Fruit fly (Drosophila melanogaster): ENCODE measurements around the gene CG7378.

CG7378 gene

dm6 chrX:18938127-18938939, 38.1 kb downstream of the CG7378 start:
- TF ChIP-seq CG17806 (tag; optimal IDR thresholded peaks at IDR 0.05) (peak; percentile 80), CG32121 (GFP tag; IDR thresholded peaks at IDR 0.05) (peak; percentile 54), rn (GFP tag; IDR thresholded peaks at IDR 0.05) (no peak), CG9948 (tag; optimal IDR thresholded peaks at IDR 0.05) (peak; percentile 92), gl (tag; optimal IDR thresholded peaks at IDR 0.05) (peak; percentile 68), CG8301 (tag; optimal IDR thresholded peaks at IDR 0.05) (peak; percentile 68), CG13204 (GFP tag; optimal IDR thresholded peaks at IDR 0.05) (peak; percentile 85), CG14655 (GFP tag; optimal IDR thresholded peaks at IDR 0.05) (peak; percentile 86), CG10348 (GFP tag; IDR thresholded peaks at IDR 0.05) (no peak), Ets98B (GFP tag; IDR thresholded peaks at IDR 0.05) (peak; percentile 45; the same call in 1 of the 2 replicates), D1 (tag; optimal IDR thresholded peaks at IDR 0.05) (peak; percentile 75), fd96Ca (GFP tag; IDR thresholded peaks at IDR 0.05) (no peak), CG12605 (GFP tag; IDR thresholded peaks at IDR 0.05) (peak; percentile 42; the same call in 1 of the 2 replicates), CG8159 (tag; optimal IDR thresholded peaks at IDR 0.05) (peak; percentile 86), Snoo (tag; optimal IDR thresholded peaks at IDR 0.05) (peak; percentile 76), CG34367 (tag; optimal IDR thresholded peaks at IDR 0.05) (peak; percentile 91), CG4496 (GFP tag; IDR thresholded peaks at IDR 0.05) (peak; percentile 77), CG15710 (tag; optimal IDR thresholded peaks at IDR 0.05) (peak; percentile 93), Pif1A (GFP tag; optimal IDR thresholded peaks at IDR 0.05) (peak; percentile 78), Pif1B (GFP tag; optimal IDR thresholded peaks at IDR 0.05) (peak; percentile 85), EcR (GFP tag; optimal IDR thresholded peaks at IDR 0.05) (peak; percentile 88)

DNA sequence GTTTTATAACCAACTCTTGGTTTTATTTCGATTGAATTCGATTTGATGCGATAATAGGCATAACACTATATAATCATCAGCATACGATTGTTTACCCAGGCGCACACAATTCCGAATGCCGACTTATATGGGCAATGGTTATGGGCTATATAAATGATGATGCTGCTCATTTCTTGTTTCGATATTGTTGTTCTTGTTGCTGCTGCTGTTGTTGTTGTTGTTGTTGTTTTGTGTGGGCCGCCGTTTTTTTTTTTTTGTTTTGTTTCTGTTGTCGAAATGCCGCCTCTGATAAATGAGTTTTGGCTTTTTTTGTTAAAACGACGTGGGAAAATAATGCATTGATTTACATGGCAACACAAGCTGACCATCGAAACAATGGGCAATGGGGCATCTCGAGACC, 39.2 kb downstream of the CG7378 start:
- TF ChIP-seq CG15710 (tag; optimal IDR thresholded peaks at IDR 0.05): no peak

dm6 chrX:18941980-18942379, 41.8 kb downstream of the CG7378 start:
- TF ChIP-seq Snoo (tag; optimal IDR thresholded peaks at IDR 0.05) (no peak), fd96Ca (GFP tag; IDR thresholded peaks at IDR 0.05) (no peak), CG8159 (tag; optimal IDR thresholded peaks at IDR 0.05) (no peak), CG12605 (GFP tag; IDR thresholded peaks at IDR 0.05) (no peak)

dm6 chrX:18942648-18943047, 42.4 kb downstream of the CG7378 start:
- TF ChIP-seq Pif1A (GFP tag; optimal IDR thresholded peaks at IDR 0.05) (no peak), Pif1B (GFP tag; optimal IDR thresholded peaks at IDR 0.05) (no peak), CG15710 (tag; optimal IDR thresholded peaks at IDR 0.05) (no peak), D1 (tag; optimal IDR thresholded peaks at IDR 0.05) (no peak), CG32121 (GFP tag; IDR thresholded peaks at IDR 0.05) (no peak), Snoo (tag; optimal IDR thresholded peaks at IDR 0.05) (no peak), CG12605 (GFP tag; IDR thresholded peaks at IDR 0.05) (no peak), CG8301 (tag; optimal IDR thresholded peaks at IDR 0.05) (no peak), CG13204 (GFP tag; optimal IDR thresholded peaks at IDR 0.05) (no peak)

DNA sequence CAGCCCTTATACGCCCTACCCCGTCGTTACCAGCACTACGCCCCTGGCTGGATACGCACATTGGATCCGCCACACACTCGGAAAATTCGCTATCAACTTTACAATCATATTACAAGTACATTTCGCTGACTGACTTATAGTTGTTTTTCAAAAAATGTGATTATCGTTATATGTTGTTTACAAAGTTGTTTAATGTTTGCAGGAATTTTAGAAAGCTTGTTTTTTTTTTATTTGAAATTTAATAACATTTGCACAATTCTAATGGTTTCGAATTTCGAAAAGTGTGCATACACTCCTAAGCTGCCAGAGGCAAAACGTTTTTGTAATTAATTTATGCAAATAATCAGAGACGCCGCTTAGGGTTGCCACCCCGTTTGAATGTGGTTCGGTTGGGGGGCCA, 43.9 kb downstream of the CG7378 start:
- TF ChIP-seq CG17806 (tag; optimal IDR thresholded peaks at IDR 0.05): peak; percentile 31
- peak; percentile 52 for TF ChIP-seq CG8159 (tag; optimal IDR thresholded peaks at IDR 0.05)
- TF ChIP-seq CG34367 (tag; optimal IDR thresholded peaks at IDR 0.05): peak; percentile 33
- no peak for TF ChIP-seq rn (GFP tag; IDR thresholded peaks at IDR 0.05)
- no peak for TF ChIP-seq fd96Ca (GFP tag; IDR thresholded peaks at IDR 0.05)
- TF ChIP-seq CG13204 (GFP tag; optimal IDR thresholded peaks at IDR 0.05): no peak
- TF ChIP-seq Pif1B (GFP tag; optimal IDR thresholded peaks at IDR 0.05): no peak
- TF ChIP-seq CG14655 (GFP tag; optimal IDR thresholded peaks at IDR 0.05): peak; percentile 17
- TF ChIP-seq CG15710 (tag; optimal IDR thresholded peaks at IDR 0.05): peak; percentile 15
- TF ChIP-seq Pif1A (GFP tag; optimal IDR thresholded peaks at IDR 0.05): peak; percentile 5
- TF ChIP-seq Snoo (tag; optimal IDR thresholded peaks at IDR 0.05): no peak
- TF ChIP-seq CG32121 (GFP tag; IDR thresholded peaks at IDR 0.05): no peak
- TF ChIP-seq CG10348 (GFP tag; IDR thresholded peaks at IDR 0.05): no peak
- TF ChIP-seq EcR (GFP tag; optimal IDR thresholded peaks at IDR 0.05): no peak
- peak; percentile 38 for TF ChIP-seq CG9948 (tag; optimal IDR thresholded peaks at IDR 0.05)
- no peak for TF ChIP-seq gl (tag; optimal IDR thresholded peaks at IDR 0.05)
- no peak for TF ChIP-seq Ets98B (GFP tag; IDR thresholded peaks at IDR 0.05)
- TF ChIP-seq CG12605 (GFP tag; IDR thresholded peaks at IDR 0.05): no peak
- TF ChIP-seq CG4496 (GFP tag; IDR thresholded peaks at IDR 0.05): no peak
- TF ChIP-seq CG8301 (tag; optimal IDR thresholded peaks at IDR 0.05): no peak
- TF ChIP-seq D1 (tag; optimal IDR thresholded peaks at IDR 0.05): no peak

dm6 chrX:18946832-18947231, 46.6 kb downstream of the CG7378 start:
- TF ChIP-seq Pif1B (GFP tag; optimal IDR thresholded peaks at IDR 0.05) (no peak), CG32121 (GFP tag; IDR thresholded peaks at IDR 0.05) (no peak), gl (tag; optimal IDR thresholded peaks at IDR 0.05) (no peak), CG9948 (tag; optimal IDR thresholded peaks at IDR 0.05) (no peak)
